Fruit fly (Drosophila melanogaster): ENCODE measurements around the gene ND-ASHI.

ND-ASHI gene

dm6 chrX:6687267-6687666, 8.3 kb upstream of the ND-ASHI start, which contains the start of gene CG44303:
TSS of gene CG44303 (minus strand) at chrX:6687420.
- TF ChIP-seq EcR (GFP tag; optimal IDR thresholded peaks at IDR 0.05): peak; percentile 43
- no peak for TF ChIP-seq Ets98B (GFP tag; IDR thresholded peaks at IDR 0.05)

DNA sequence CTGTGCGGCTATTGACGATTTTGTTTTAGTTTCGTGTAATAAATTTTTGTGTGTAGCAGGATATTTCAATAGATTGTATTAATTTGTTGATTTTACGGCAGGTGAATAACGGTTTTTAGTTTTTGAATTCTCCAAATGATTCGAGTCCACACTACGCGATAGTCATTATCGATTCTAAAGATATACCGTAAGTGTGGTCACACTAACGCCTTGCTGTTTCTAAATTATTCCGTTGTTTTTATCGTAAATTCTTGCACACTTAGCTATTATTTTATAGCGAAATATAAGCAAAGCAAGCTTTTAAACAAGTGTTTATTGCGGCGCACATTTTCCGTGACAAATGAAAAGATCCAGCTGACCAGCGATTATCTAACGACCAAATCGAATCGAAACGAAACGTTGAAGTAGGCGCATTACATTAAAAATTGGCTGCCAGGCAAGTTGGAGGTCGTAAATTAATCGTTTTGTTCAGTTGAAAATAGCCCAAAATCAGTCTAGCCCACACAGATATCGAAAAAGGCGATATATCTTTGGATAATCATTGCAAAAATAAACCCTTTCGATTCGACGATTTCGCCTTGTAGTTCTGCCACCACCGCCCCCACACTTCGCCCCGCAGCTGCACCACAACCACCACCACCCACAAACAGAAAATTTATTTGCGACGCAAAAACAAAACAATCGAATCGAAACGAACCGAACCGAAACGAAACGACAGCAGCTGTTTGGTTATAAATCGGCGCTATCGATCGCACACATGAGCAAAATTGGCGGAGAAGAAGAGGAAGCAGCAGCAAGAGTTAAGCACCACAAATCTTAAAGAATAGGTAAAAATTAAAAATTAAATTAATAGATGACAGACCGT, 4.9 kb upstream of the ND-ASHI start, which contains the start of gene Pink1:
Pink1 (plus strand) TSS at position 164 of the 865 bp plus-strand sequence.
- TF ChIP-seq EcR (GFP tag; optimal IDR thresholded peaks at IDR 0.05) (no peak), fd96Ca (GFP tag; IDR thresholded peaks at IDR 0.05) (no peak), CG10348 (GFP tag; IDR thresholded peaks at IDR 0.05) (no peak), CG17806 (tag; optimal IDR thresholded peaks at IDR 0.05) (no peak), CG13204 (GFP tag; optimal IDR thresholded peaks at IDR 0.05) (no peak), CG8159 (tag; optimal IDR thresholded peaks at IDR 0.05) (no peak), CG4496 (GFP tag; IDR thresholded peaks at IDR 0.05) (no peak)

DNA sequence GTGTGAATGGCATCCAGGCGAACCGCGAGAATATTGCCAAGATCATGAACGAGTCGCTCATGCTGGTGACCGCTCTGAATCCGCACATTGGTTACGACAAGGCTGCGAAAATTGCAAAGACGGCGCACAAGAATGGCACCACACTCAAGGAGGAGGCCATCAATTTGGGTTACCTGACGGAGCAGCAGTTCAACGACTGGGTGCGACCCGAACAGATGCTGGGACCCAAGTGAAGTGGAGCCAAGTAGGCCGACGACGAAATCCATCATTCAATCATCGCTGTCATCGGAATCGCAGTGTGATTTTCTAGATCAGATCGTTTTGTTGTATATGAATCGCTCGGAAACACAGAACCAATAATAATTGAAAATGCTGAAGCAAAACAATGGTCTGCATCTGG, 2.5 kb upstream of the ND-ASHI start, which contains the start of gene Fum2:
Fum2 (plus strand) TSS at position 301 of the 400 bp plus-strand sequence.
- TF ChIP-seq CG17806 (tag; optimal IDR thresholded peaks at IDR 0.05) (no peak), CG9948 (tag; optimal IDR thresholded peaks at IDR 0.05) (no peak), rn (GFP tag; IDR thresholded peaks at IDR 0.05) (no peak), Snoo (tag; optimal IDR thresholded peaks at IDR 0.05) (no peak), CG8159 (tag; optimal IDR thresholded peaks at IDR 0.05) (no peak), EcR (GFP tag; optimal IDR thresholded peaks at IDR 0.05) (no peak), fd96Ca (GFP tag; IDR thresholded peaks at IDR 0.05) (no peak)

dm6 chrX:6679502-6679810, 538 bp upstream of the ND-ASHI start:
- TF ChIP-seq CG17806 (tag; optimal IDR thresholded peaks at IDR 0.05): no peak
- TF ChIP-seq gl (tag; optimal IDR thresholded peaks at IDR 0.05): no peak
- peak; percentile 43 for TF ChIP-seq EcR (GFP tag; optimal IDR thresholded peaks at IDR 0.05)

- TF ChIP-seq Ets98B (GFP tag; IDR thresholded peaks at IDR 0.05) (no peak), CG10348 (GFP tag; IDR thresholded peaks at IDR 0.05) (no peak), CG15710 (tag; optimal IDR thresholded peaks at IDR 0.05) (no peak)
Observed at dm6 chrX:6677826-6678489, 960 bp downstream of the ND-ASHI start, which contains the start of gene Fum1. TSS of gene Fum1 (plus strand) at chrX:6678424.

DNA sequence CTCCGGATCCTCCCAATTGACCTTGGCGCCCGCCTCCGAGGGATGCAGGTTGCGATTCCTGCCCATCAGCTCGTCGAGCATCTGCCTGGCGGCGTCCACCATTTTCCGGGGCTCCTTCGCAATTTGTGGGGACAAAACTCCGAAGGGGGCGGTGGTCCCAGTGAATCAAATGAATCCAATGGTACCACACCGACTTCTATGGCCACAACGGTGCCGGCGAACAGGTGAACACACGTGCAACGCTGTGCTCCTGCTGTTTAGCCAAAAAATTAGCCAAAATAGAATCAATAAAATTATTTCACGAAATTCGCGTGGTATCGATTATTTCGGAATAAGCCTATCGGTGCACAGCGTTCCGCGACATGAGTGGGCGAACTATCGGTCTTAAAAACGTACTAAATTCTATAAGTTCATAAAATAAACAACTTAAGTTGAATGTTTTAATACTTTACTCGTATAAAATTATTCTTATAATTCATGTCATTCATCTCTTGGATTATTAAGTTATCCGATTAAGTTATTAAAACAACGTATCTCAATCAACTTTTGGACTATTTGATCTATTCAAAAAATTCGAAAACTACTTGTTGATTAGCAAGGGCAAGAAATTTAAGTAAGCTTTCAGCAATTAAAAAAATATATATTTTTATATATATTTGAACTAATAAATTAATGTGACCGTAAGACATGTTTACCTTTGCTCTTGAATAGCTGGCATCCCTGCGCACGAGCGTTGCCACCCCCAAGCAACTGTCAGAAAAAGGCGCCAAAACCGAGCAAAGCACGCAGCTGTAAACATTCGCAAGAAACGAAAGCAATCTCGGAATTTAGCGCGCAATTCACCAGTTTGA, 5.1 kb downstream of the ND-ASHI start, which contains the start of the genes CG3198 and Mcm6:
CG3198 (minus strand) TSS at position 337 of the 851 bp plus-strand sequence.
Mcm6 (plus strand) TSS at position 751 of the 851 bp plus-strand sequence.
- TF ChIP-seq CG13204 (GFP tag; optimal IDR thresholded peaks at IDR 0.05): no peak
- no peak for TF ChIP-seq EcR (GFP tag; optimal IDR thresholded peaks at IDR 0.05)
- TF ChIP-seq Pif1B (GFP tag; optimal IDR thresholded peaks at IDR 0.05): no peak
- TF ChIP-seq CG4496 (GFP tag; IDR thresholded peaks at IDR 0.05): 0 out of 3 replicates have a peak, but pooled peaks have one; percentile 16

DNA sequence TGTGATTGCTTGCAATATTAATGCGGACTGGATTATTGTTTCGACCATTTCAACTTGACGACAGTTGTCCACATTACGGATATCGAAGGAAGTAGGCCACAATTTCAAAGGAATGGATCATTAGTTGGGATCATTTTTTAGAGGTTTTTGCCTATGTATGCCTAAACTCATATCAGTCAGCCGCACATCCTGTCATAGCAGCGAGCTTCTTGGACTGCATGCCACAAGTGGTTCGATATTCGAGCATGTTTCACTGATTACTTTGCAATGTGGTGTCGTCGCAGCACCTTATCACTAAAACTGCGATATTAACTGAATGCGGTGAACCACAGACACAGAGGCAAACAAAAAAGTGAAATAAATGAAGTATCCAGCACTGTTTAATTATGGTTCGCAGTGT, 14.9 kb downstream of the ND-ASHI start:
- no peak for TF ChIP-seq CG8159 (tag; optimal IDR thresholded peaks at IDR 0.05)
- no peak for TF ChIP-seq EcR (GFP tag; optimal IDR thresholded peaks at IDR 0.05)
- TF ChIP-seq CG9948 (tag; optimal IDR thresholded peaks at IDR 0.05): no peak
- no peak for TF ChIP-seq Ets98B (GFP tag; IDR thresholded peaks at IDR 0.05)
- TF ChIP-seq CG8301 (tag; optimal IDR thresholded peaks at IDR 0.05): no peak
- no peak for TF ChIP-seq CG34367 (tag; optimal IDR thresholded peaks at IDR 0.05)
- TF ChIP-seq rn (GFP tag; IDR thresholded peaks at IDR 0.05): no peak
- TF ChIP-seq CG14655 (GFP tag; optimal IDR thresholded peaks at IDR 0.05): no peak
- TF ChIP-seq CG12605 (GFP tag; IDR thresholded peaks at IDR 0.05): no peak

Data from whole organism, pupa.